In genomic region chrX:4530426-4531044, ce11 we compare ENCODE assay signal across 2 worm cellular contexts.
TF ChIP-seq lines count a peak whose summit lies in the region.

No protein-coding gene starts in this region.

TF ChIP-seq in whole organism, L2 larva, 48 proteins besides CTCF, POLR2A, EP300 and RAD21 (continued from another document):
- TF ChIP-seq mbf-1 (tag; optimal IDR thresholded peaks at IDR 0.05; lab: Kevin White, UChicago), result no peak

TF ChIP-seq in whole organism, L4 larva, 104 proteins besides CTCF, POLR2A, EP300 and RAD21 (continued from another document):
- TF ChIP-seq daf-16 (GFP tag; optimal IDR thresholded peaks at IDR 0.05; lab: Kevin White, UChicago), result no peak
- peak; percentile 43 for TF ChIP-seq daf-16 (tag; optimal IDR thresholded peaks at IDR 0.05; lab: Kevin White, UChicago)
- peak in 1 of 2 experiments; percentile 65 for TF ChIP-seq mdl-1 (tag; optimal IDR thresholded peaks at IDR 0.05; lab: Kevin White, UChicago)
- no peak for TF ChIP-seq tag-97 (GFP tag; IDR thresholded peaks at IDR 0.05; lab: Robert Waterston, UW)
- no peak for TF ChIP-seq lin-13 (GFP tag; optimal IDR thresholded peaks at IDR 0.05; lab: Kevin White, UChicago)
- TF ChIP-seq ceh-20 (GFP tag; IDR thresholded peaks at IDR 0.05; lab: Robert Waterston, UW), result 0 out of 2 replicates have a peak, but pooled peaks have one; percentile 9
- TF ChIP-seq aha-1 (tag; lab: Kevin White, UChicago), result peak; percentile 75
- TF ChIP-seq Y105C5A.15 (GFP tag; IDR thresholded peaks at IDR 0.05; lab: Robert Waterston, UW), result no peak
- no peak for TF ChIP-seq egl-27 (tag; optimal IDR thresholded peaks at IDR 0.05; lab: Kevin White, UChicago)
- no peak for TF ChIP-seq aly-2 (tag; optimal IDR thresholded peaks at IDR 0.05; lab: Kevin White, UChicago)
- TF ChIP-seq mdt-29 (GFP tag; IDR thresholded peaks at IDR 0.05; lab: Robert Waterston, UW), result no peak
- 0 out of 2 replicates have a peak, but pooled peaks have one; percentile 42 for TF ChIP-seq php-3 (GFP tag; IDR thresholded peaks at IDR 0.05; lab: Robert Waterston, UW)
- TF ChIP-seq dmd-6 (GFP tag; IDR thresholded peaks at IDR 0.05; lab: Robert Waterston, UW), result peak; percentile 84
TF ChIP-seq in whole organism, L4 larva: peak in this region for 17.
